Worm (Caenorhabditis elegans) whole organism, L4 larva: ENCODE data around the gene F13D12.5.
A peak's percentile ranks its signal among the peaks of the same experiment; 100 is the strongest.

ENCODE experiments used
- F49E8.2 ChIP-seq: sonication (generic microtip); optimal IDR thresholded peaks from 2 replicates; lab custom pipeline; 2016; ENCODE audit warnings: missing compliant biosample characterization, mild to moderate bottlenecking, missing genetic modification characterization, borderline replicate concordance
- R02D3.7 ChIP-seq: fragments of 150-350 bp; sonication (generic microtip); optimal IDR thresholded peaks from 3 replicates; lab custom pipeline; 2014; ENCODE audit warnings: missing biosample characterization, missing genetic modification characterization
- T20F7.1 ChIP-seq: fragments of 200-800 bp; sonication (Bioruptor generic); optimal IDR thresholded peaks from 2 replicates; lab custom pipeline; 2018; ENCODE audit warnings: mild to moderate bottlenecking, missing genetic modification characterization, missing compliant biosample characterization
- Y48G9A.11 ChIP-seq: fragments of 200-800 bp; sonication (Bioruptor generic); IDR thresholded peaks from 2 replicates; pipeline ENCODE4 v1.3.6; 2022; ENCODE audit warnings: missing genetic modification reagents, missing genetic modification characterization, missing compliant biosample characterization
- Y5F2A.4 ChIP-seq: fragments of 200-800 bp; sonication (Bioruptor generic); optimal IDR thresholded peaks from 2 replicates; lab custom pipeline; 2018; ENCODE audit warnings: mild to moderate bottlenecking, missing genetic modification characterization, missing compliant biosample characterization
- ZK337.2 ChIP-seq: fragments of 200-800 bp; sonication (Bioruptor generic); IDR thresholded peaks from 2 replicates; pipeline ENCODE4 v1.3.6; 2022; ENCODE audit warnings: missing genetic modification reagents, missing genetic modification characterization, missing compliant biosample characterization
- aha-1 ChIP-seq: fragments of 150-350 bp; peaks from one replicate; lab custom pipeline; 2014; ENCODE audit warnings: missing biosample characterization, missing genetic modification characterization
- aly-2 ChIP-seq: sonication (generic microtip); optimal IDR thresholded peaks from 2 replicates; lab custom pipeline; 2018; ENCODE audit warnings: missing biosample characterization, missing genetic modification characterization
- arid-1 ChIP-seq: fragments of 200-800 bp; sonication (Bioruptor generic); conservative IDR thresholded peaks from 2 replicates; pipeline ENCODE4 v1.3.6; 2022; ENCODE audit warnings: missing genetic modification reagents, missing genetic modification characterization, missing compliant biosample characterization
- ceh-20 ChIP-seq: fragments of 200-800 bp; sonication (Bioruptor generic); IDR thresholded peaks from 2 replicates; pipeline ENCODE4 v1.3.6; 2022; ENCODE audit warnings: missing genetic modification reagents, missing genetic modification characterization, missing compliant biosample characterization
- ceh-82 ChIP-seq: sonication (generic microtip); optimal IDR thresholded peaks from 2 replicates; lab custom pipeline; 2017; ENCODE audit warnings: missing biosample characterization, missing genetic modification characterization
- ctbp-1 ChIP-seq: fragments of 200-800 bp; sonication (Bioruptor generic); IDR thresholded peaks from 2 replicates; pipeline ENCODE4 v1.3.6; 2022; ENCODE audit warnings: missing genetic modification reagents, missing genetic modification characterization, missing compliant biosample characterization
- daf-16 ChIP-seq, 3 experiments: sonication (generic microtip); optimal IDR thresholded peaks; 2 replicates each; lab custom pipeline; 2016 to 2017; ENCODE audit warnings: missing genetic modification characterization in 3 of 3, missing genetic modification reagents in 3 of 3, mild to moderate bottlenecking in 2 of 3, missing compliant biosample characterization in 2 of 3, missing biosample characterization in 1 of 3, moderate library complexity in 1 of 3
- daf-8 ChIP-seq: fragments of 200-800 bp; sonication (Bioruptor generic); IDR thresholded peaks from 2 replicates; pipeline ENCODE4 v1.3.6; 2022; ENCODE audit warnings: missing genetic modification characterization, missing compliant biosample characterization
- dmd-6 ChIP-seq: fragments of 200-800 bp; sonication (Bioruptor generic); IDR thresholded peaks from 2 replicates; pipeline ENCODE4 v1.3.6; 2022; ENCODE audit warnings: missing genetic modification reagents, missing genetic modification characterization, missing compliant biosample characterization
- dmd-9 ChIP-seq: fragments of 200-800 bp; sonication (Bioruptor generic); IDR thresholded peaks from 2 replicates; pipeline ENCODE4 v1.3.6; 2022; ENCODE audit warnings: missing genetic modification reagents, missing genetic modification characterization, missing compliant biosample characterization
- duxl-1 ChIP-seq: sonication (generic microtip); optimal IDR thresholded peaks from 2 replicates; lab custom pipeline; 2016; ENCODE audit warnings: mild to moderate bottlenecking, missing genetic modification characterization, moderate library complexity, missing compliant biosample characterization; ENCODE audit not compliant: poor library complexity
- fkh-10 ChIP-seq: fragments of 150-350 bp; optimal IDR thresholded peaks from 2 replicates; lab custom pipeline; 2014; ENCODE audit warnings: missing biosample characterization, missing genetic modification reagents, missing genetic modification characterization
- hif-1 ChIP-seq, 2 experiments: sonication (generic microtip); optimal IDR thresholded peaks; 2 replicates each; lab custom pipeline; 2016 to 2017; ENCODE audit warnings: missing compliant biosample characterization in 2 of 2, missing genetic modification characterization in 2 of 2, missing genetic modification reagents in 2 of 2, missing genotype in 2 of 2, mild to moderate bottlenecking in 1 of 2
- hlh-30 ChIP-seq: sonication (generic microtip); optimal IDR thresholded peaks from 2 replicates; lab custom pipeline; 2017; ENCODE audit warnings: antibody characterized with exemption, mild to moderate bottlenecking, missing genetic modification characterization, missing compliant biosample characterization; ENCODE audit not compliant: insufficient read depth
- jun-1 ChIP-seq: fragments of 150-350 bp; optimal IDR thresholded peaks from 2 replicates; lab custom pipeline; 2014; ENCODE audit warnings: missing biosample characterization, missing genetic modification reagents, missing genetic modification characterization
- lin-1 ChIP-seq: fragments of 200-800 bp; sonication (Bioruptor generic); IDR thresholded peaks from 2 replicates; pipeline ENCODE4 v1.3.6; 2022; ENCODE audit warnings: missing genetic modification reagents, missing genetic modification characterization, missing compliant biosample characterization
- lin-13 ChIP-seq: fragments of 150-350 bp; optimal IDR thresholded peaks from 2 replicates; lab custom pipeline; 2014; ENCODE audit warnings: missing biosample characterization, missing genetic modification reagents, missing genetic modification characterization
- lin-29 ChIP-seq: fragments of 200-800 bp; sonication (Bioruptor generic); IDR thresholded peaks from 2 replicates; pipeline ENCODE4 v1.3.6; 2022; ENCODE audit warnings: missing genetic modification reagents, missing genetic modification characterization, missing compliant biosample characterization
- lin-39 ChIP-seq: fragments of 150-350 bp; optimal IDR thresholded peaks from 2 replicates; lab custom pipeline; 2014; ENCODE audit warnings: missing biosample characterization, missing genetic modification reagents, missing genetic modification characterization
- mxl-2 ChIP-seq: fragments of 200-800 bp; sonication (Bioruptor generic); conservative IDR thresholded peaks from 2 replicates; pipeline ENCODE4 v1.3.6; 2022; ENCODE audit warnings: missing genetic modification reagents, missing genetic modification characterization, missing compliant biosample characterization
- mxl-3 ChIP-seq: fragments of 200-800 bp; sonication (Bioruptor generic); optimal IDR thresholded peaks from 2 replicates; lab custom pipeline; 2018; ENCODE audit warnings: mild to moderate bottlenecking, missing genetic modification characterization, missing compliant biosample characterization
- nhr-28 ChIP-seq: fragments of 150-350 bp; optimal IDR thresholded peaks from 2 replicates; lab custom pipeline; 2014; ENCODE audit warnings: missing biosample characterization, missing genetic modification characterization
- nhr-76 ChIP-seq: fragments of 150-350 bp; optimal IDR thresholded peaks from 2 replicates; lab custom pipeline; 2014; ENCODE audit warnings: missing biosample characterization, missing genetic modification characterization
- pha-4 ChIP-seq, 2 experiments: fragments of 150-350 bp in 1 of 2; fragments of 200-800 bp in 1 of 2; sonication (Bioruptor generic) in 1 of 2; IDR thresholded peaks in 1 of 2; optimal IDR thresholded peaks in 1 of 2; 2 replicates each; pipeline versions ENCODE4 v1.3.6 to Lab custom; 2014 to 2022; ENCODE audit warnings: missing genetic modification characterization in 2 of 2, missing genetic modification reagents in 2 of 2, missing biosample characterization in 1 of 2, missing compliant biosample characterization in 1 of 2
- rbr-2 ChIP-seq: sonication (generic microtip); optimal IDR thresholded peaks from 2 replicates; lab custom pipeline; 2016; ENCODE audit warnings: missing genotype, missing genetic modification characterization, missing compliant biosample characterization
- sdz-12 ChIP-seq: fragments of 200-800 bp; sonication (Bioruptor generic); optimal IDR thresholded peaks from 2 replicates; lab custom pipeline; 2018; ENCODE audit warnings: mild to moderate bottlenecking, missing genetic modification characterization, missing compliant biosample characterization
- skn-1 ChIP-seq: fragments of 150-350 bp; optimal IDR thresholded peaks from 2 replicates; lab custom pipeline; 2014; ENCODE audit warnings: missing biosample characterization, missing genetic modification characterization
- snpc-1.2 ChIP-seq: fragments of 200-800 bp; sonication (Bioruptor generic); IDR thresholded peaks from 2 replicates; pipeline ENCODE4 v1.3.6; 2022; ENCODE audit warnings: missing genetic modification reagents, missing genetic modification characterization, missing compliant biosample characterization
- spr-3 ChIP-seq: fragments of 200-800 bp; sonication (Bioruptor generic); optimal IDR thresholded peaks from 2 replicates; lab custom pipeline; 2018; ENCODE audit warnings: mild to moderate bottlenecking, missing genetic modification characterization, missing compliant biosample characterization
- unc-62 ChIP-seq, 3 experiments: fragments of 150-350 bp in 1 of 3; sonication (generic microtip); optimal IDR thresholded peaks in 2 of 3; peaks in 1 of 3; 1 replicate in 1 of 3; 2 replicates in 2 of 3; lab custom pipeline; 2014 to 2017; ENCODE audit warnings: missing biosample characterization in 3 of 3, missing genetic modification characterization in 3 of 3, missing genetic modification reagents in 3 of 3, missing genotype in 1 of 3
- zfp-3 ChIP-seq: fragments of 200-800 bp; sonication (Bioruptor generic); conservative IDR thresholded peaks from 2 replicates; pipeline ENCODE4 v1.3.6; 2022; ENCODE audit warnings: missing genetic modification reagents, missing genetic modification characterization, missing compliant biosample characterization

F13D12.5 gene

DNA sequence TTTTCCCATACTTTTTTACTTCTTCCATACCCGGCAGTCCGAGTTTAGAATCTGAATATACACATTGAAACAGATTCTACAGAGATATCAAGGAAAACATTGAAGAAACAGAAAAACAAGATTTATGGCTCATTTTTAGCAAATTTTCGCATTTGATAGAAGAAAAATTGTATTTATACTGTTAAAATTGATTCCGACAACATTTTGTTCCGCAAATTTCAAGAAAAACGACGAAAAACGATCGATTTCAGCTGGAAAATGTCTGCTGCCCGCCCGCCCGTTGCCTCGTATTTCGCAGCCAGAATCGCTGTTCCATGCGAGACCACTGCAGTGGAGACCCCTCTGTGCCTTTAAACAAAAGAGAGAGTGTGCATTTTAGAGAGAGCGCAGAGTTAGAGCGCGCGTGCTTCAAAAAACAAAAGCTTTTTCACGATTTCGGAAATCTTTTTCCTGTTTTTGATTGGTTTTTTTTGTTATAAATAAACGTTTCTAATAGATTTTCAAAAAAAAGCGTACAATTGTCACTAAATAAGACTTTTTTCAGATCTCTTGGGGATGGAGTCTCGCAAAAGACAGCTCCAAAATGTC lies 51.4 kb downstream of the F13D12.5 start, which contains the start of the genes patr-1 and dna-2 (continued):
- TF ChIP-seq mxl-3, result no peak
- TF ChIP-seq R02D3.7 (tag; lab: Kevin White, UChicago), result no peak
- no peak for TF ChIP-seq ctbp-1 (GFP tag; lab: Robert Waterston, UW)
- no peak for TF ChIP-seq rbr-2
- TF ChIP-seq duxl-1, result no peak
- no peak for TF ChIP-seq daf-8 (GFP tag; lab: Robert Waterston, UW)
- no peak for TF ChIP-seq jun-1 (tag; lab: Kevin White, UChicago)
- TF ChIP-seq zfp-3 (GFP tag; lab: Robert Waterston, UW), result 0 out of 2 replicates have a peak, but pooled peaks have one; percentile 30
- no peak for TF ChIP-seq ceh-82 (tag; lab: Kevin White, UChicago)
- TF ChIP-seq nhr-28 (tag; lab: Kevin White, UChicago), result peak; percentile 28
- peak in 1 of 2 experiments; percentile 59 for TF ChIP-seq unc-62 (GFP tag; optimal IDR thresholded peaks at IDR 0.05 in 1 of 2; lab: Kevin White, UChicago)
- no peak for TF ChIP-seq unc-62 (tag; optimal IDR thresholded peaks at IDR 0.05; lab: Kevin White, UChicago)
- peak; percentile 31 for TF ChIP-seq lin-13 (GFP tag; lab: Kevin White, UChicago)
- no peak for TF ChIP-seq Y48G9A.11
- TF ChIP-seq nhr-76, result no peak
- no peak for TF ChIP-seq aly-2 (tag; lab: Kevin White, UChicago)
- no peak for TF ChIP-seq daf-16 (GFP tag; optimal IDR thresholded peaks at IDR 0.05; lab: Kevin White, UChicago)
- no peak for TF ChIP-seq daf-16 (tag; optimal IDR thresholded peaks at IDR 0.05; lab: Kevin White, UChicago)
- no peak for TF ChIP-seq arid-1 (GFP tag; lab: Robert Waterston, UW)
- no peak for TF ChIP-seq skn-1
- no peak for TF ChIP-seq lin-39 (tag; lab: Kevin White, UChicago)
- TF ChIP-seq sdz-12 (GFP tag; lab: Kevin White, UChicago), result no peak
- no peak for TF ChIP-seq spr-3 (GFP tag; lab: Kevin White, UChicago)
- TF ChIP-seq lin-1 (GFP tag; lab: Robert Waterston, UW), result no peak
- no peak for TF ChIP-seq ZK337.2 (GFP tag; lab: Robert Waterston, UW)
- peak; percentile 64 for TF ChIP-seq hlh-30 (tag; lab: Kevin White, UChicago)
- peak in 1 of 2 experiments; percentile 32 for TF ChIP-seq hif-1 (tag; optimal IDR thresholded peaks at IDR 0.05; lab: Kevin White, UChicago)
- TF ChIP-seq lin-29, result no peak
- no peak for TF ChIP-seq snpc-1.2 (GFP tag; lab: Robert Waterston, UW)
- TF ChIP-seq mxl-2, result no peak
- no peak for TF ChIP-seq Y5F2A.4 (GFP tag; lab: Kevin White, UChicago)
- no peak for TF ChIP-seq F49E8.2
- no peak for TF ChIP-seq T20F7.1 (GFP tag; lab: Kevin White, UChicago)
- no peak for TF ChIP-seq ceh-20 (GFP tag; lab: Robert Waterston, UW)
- no peak for TF ChIP-seq pha-4 (GFP tag; IDR thresholded peaks at IDR 0.05; lab: Robert Waterston, UW)
- no peak for TF ChIP-seq pha-4 (tag; optimal IDR thresholded peaks at IDR 0.05; lab: Kevin White, UChicago)
- TF ChIP-seq fkh-10 (GFP tag; lab: Kevin White, UChicago), result no peak
- no peak for TF ChIP-seq dmd-9
- no peak for TF ChIP-seq dmd-6
- peak; percentile 98 for TF ChIP-seq aha-1 (tag; lab: Kevin White, UChicago)
- TF ChIP-seq, all 104 proteins: peak for 23
